Fruit fly (Drosophila melanogaster) whole organism, embryonic: Measurements from ENCODE around the gene ps.

Source experiments
- CG11093 ChIP-seq: fragments of 200-800 bp; sonication (Bioruptor generic); IDR thresholded peaks from 3 replicates; pipeline ENCODE4 v1.3.6; 2022; ENCODE audit warnings: missing biosample characterization, missing genetic modification characterization
- CG5180 ChIP-seq: fragments of 200-800 bp; sonication (Bioruptor generic); optimal IDR thresholded peaks from 3 replicates; lab custom pipeline; 2017; ENCODE audit warnings: missing biosample characterization, missing genetic modification characterization, mild to moderate bottlenecking, moderate library complexity, missing genetic modification reagents
- NFAT ChIP-seq: fragments of 200-800 bp; sonication (Bioruptor generic); IDR thresholded peaks from 2 replicates; pipeline ENCODE4 v1.3.6; 2022; ENCODE audit warnings: missing biosample characterization, missing genetic modification characterization
- br ChIP-seq: fragments of >200 bp; optimal IDR thresholded peaks from 2 replicates; lab custom pipeline; 2017
- fd96Cb ChIP-seq: fragments of 200-800 bp; sonication (Bioruptor generic); optimal IDR thresholded peaks from 2 replicates; lab custom pipeline; 2018; ENCODE audit warnings: missing biosample characterization, mild to moderate bottlenecking, missing genetic modification characterization, moderate library complexity
- usp ChIP-seq: fragments of >200 bp; optimal IDR thresholded peaks from 2 replicates; lab custom pipeline; 2017; ENCODE audit warnings: missing biosample characterization, missing genetic modification characterization

dm6 chr3R:9435898-9436297 is 18.2 kb downstream of the ps start:
- TF ChIP-seq fd96Cb (no peak), usp (GFP tag; lab: Kevin White, UChicago) (no peak), CG5180 (GFP tag; lab: Kevin White, UChicago) (no peak), CG11093 (no peak), NFAT (GFP tag; lab: Robert Waterston, UW) (no peak), br (lab: Kevin White, UChicago) (no peak)
